Worm (Caenorhabditis elegans): ENCODE measurements around the gene aptf-1.

ce11 chrII:6441128-6441527, 13.6 kb upstream of the aptf-1 start, which contains the start of gene cutl-16:
- TF ChIP-seq nhr-11 (tag; optimal IDR thresholded peaks at IDR 0.05) (no peak), lin-13 (GFP tag; optimal IDR thresholded peaks at IDR 0.05) (no peak), lin-38 (GFP tag; IDR thresholded peaks at IDR 0.05) (no peak), unc-130 (GFP tag; optimal IDR thresholded peaks at IDR 0.05) (no peak), nhr-10 (tag; optimal IDR thresholded peaks at IDR 0.05) (no peak), hlh-30 (tag; optimal IDR thresholded peaks at IDR 0.05; ENCODE audit: insufficient read depth) (no peak), pqm-1 (tag; optimal IDR thresholded peaks at IDR 0.05) (no peak), egl-27 (tag; optimal IDR thresholded peaks at IDR 0.05) (no peak), spr-1 (tag; optimal IDR thresholded peaks at IDR 0.05) (no peak), aha-1 (tag) (no peak), snpc-1.2 (GFP tag; IDR thresholded peaks at IDR 0.05) (no peak), ceh-82 (tag; optimal IDR thresholded peaks at IDR 0.05) (no peak), nhr-76 (tag; optimal IDR thresholded peaks at IDR 0.05) (no peak), mes-2 (tag; optimal IDR thresholded peaks at IDR 0.05; ENCODE audit: poor library complexity, severe bottlenecking) (no peak)
